Worm (Caenorhabditis elegans) whole organism, midembryonic: ENCODE data around the gene W09B6.4.

Source experiments
- T22C8.4 ChIP-seq: fragments of 200-800 bp; sonication (Bioruptor generic); IDR thresholded peaks from 2 replicates; pipeline ENCODE4 v1.3.6; 2022; ENCODE audit warnings: missing genetic modification characterization, missing compliant biosample characterization
- cog-1 ChIP-seq: sonication (generic microtip); optimal IDR thresholded peaks from 2 replicates; lab custom pipeline; 2016; ENCODE audit warnings: missing genetic modification characterization, missing compliant biosample characterization
- flt-1 ChIP-seq: fragments of 200-800 bp; sonication (Bioruptor generic); IDR thresholded peaks from 2 replicates; pipeline ENCODE4 v1.3.6; 2022; ENCODE audit warnings: missing genetic modification characterization, missing compliant biosample characterization
- med-1 ChIP-seq: sonication (generic microtip); optimal IDR thresholded peaks from 2 replicates; lab custom pipeline; 2017; ENCODE audit warnings: missing genetic modification characterization, mild to moderate bottlenecking, missing compliant biosample characterization, antibody characterized with exemption, missing genetic modification reagents; ENCODE audit not compliant: insufficient read depth
- ref-1 ChIP-seq: fragments of 200-800 bp; sonication (Bioruptor generic); conservative IDR thresholded peaks from 2 replicates; pipeline ENCODE4 v1.3.6; 2022; ENCODE audit warnings: missing genetic modification reagents, missing genetic modification characterization, missing compliant biosample characterization
- tab-1 ChIP-seq: fragments of 200-800 bp; sonication (Bioruptor generic); IDR thresholded peaks from 2 replicates; pipeline ENCODE4 v1.3.6; 2022; ENCODE audit warnings: missing genetic modification characterization, missing compliant biosample characterization
- ztf-23 ChIP-seq: fragments of 200-800 bp; sonication (Bioruptor generic); IDR thresholded peaks from 2 replicates; pipeline ENCODE4 v1.3.6; 2022; ENCODE audit warnings: missing genetic modification reagents, missing genetic modification characterization, missing compliant biosample characterization

ce11 chrII:1091706-1092105 is 48.9 kb downstream of the W09B6.4 start, which contains the start of gene snf-3:
- no peak for TF ChIP-seq med-1 (GFP tag; lab: Kevin White, UChicago)
- TF ChIP-seq flt-1 = no peak
- TF ChIP-seq T22C8.4 = no peak
- no peak for TF ChIP-seq ztf-23 (GFP tag; lab: Robert Waterston, UW)
- TF ChIP-seq tab-1 = no peak
- no peak for TF ChIP-seq ref-1 (GFP tag; lab: Robert Waterston, UW)
- TF ChIP-seq cog-1 (tag; lab: Kevin White, UChicago) = no peak
